Worm (Caenorhabditis elegans) whole organism, early embryonic: Measurements from ENCODE around the gene R07B1.9.
A peak's percentile ranks its signal among the peaks of the same experiment; 100 is the strongest.

Experiments
- B0310.2 ChIP-seq: sonication (generic microtip); optimal IDR thresholded peaks from 2 replicates; lab custom pipeline; 2016; ENCODE audit warnings: mild to moderate bottlenecking, missing genetic modification characterization, missing compliant biosample characterization
- F13C5.2 ChIP-seq: sonication (generic microtip); optimal IDR thresholded peaks from 2 replicates; lab custom pipeline; 2017; ENCODE audit warnings: mild to moderate bottlenecking, missing genetic modification characterization, inconsistent platforms, missing compliant biosample characterization
- aly-1 ChIP-seq: sonication (generic microtip); optimal IDR thresholded peaks from 2 replicates; lab custom pipeline; 2016; ENCODE audit warnings: missing genetic modification characterization, missing compliant biosample characterization
- ama-1 ChIP-seq: fragments of 150-350 bp; optimal IDR thresholded peaks from 2 replicates; lab custom pipeline; 2014
- ceh-13 ChIP-seq: fragments of 200-800 bp; sonication (Bioruptor generic); optimal IDR thresholded peaks from 2 replicates; lab custom pipeline; 2018; ENCODE audit warnings: mild to moderate bottlenecking, missing genetic modification characterization, missing compliant biosample characterization
- ets-7 ChIP-seq: sonication (generic microtip); optimal IDR thresholded peaks from 2 replicates; lab custom pipeline; 2016; ENCODE audit warnings: missing genotype, missing genetic modification characterization, missing compliant biosample characterization
- flt-1 ChIP-seq: fragments of 200-800 bp; sonication (Bioruptor generic); IDR thresholded peaks from 2 replicates; pipeline ENCODE4 v1.3.6; 2022; ENCODE audit warnings: missing genetic modification characterization, missing compliant biosample characterization
- hmg-4 ChIP-seq: fragments of 200-800 bp; sonication (Bioruptor generic); optimal IDR thresholded peaks from 2 replicates; lab custom pipeline; 2018; ENCODE audit warnings: mild to moderate bottlenecking, missing genetic modification characterization, missing compliant biosample characterization
- pes-1 ChIP-seq: fragments of 200-800 bp; sonication (Bioruptor generic); IDR thresholded peaks from 2 replicates; pipeline ENCODE4 v1.3.6; 2022; ENCODE audit warnings: missing genetic modification reagents, missing genetic modification characterization, missing compliant biosample characterization
- scrt-1 ChIP-seq: fragments of 200-800 bp; sonication (Bioruptor generic); IDR thresholded peaks from 2 replicates; pipeline ENCODE4 v1.3.6; 2022; ENCODE audit warnings: missing genetic modification characterization, missing compliant biosample characterization
- tbx-11 ChIP-seq: fragments of 200-800 bp; sonication (Bioruptor generic); IDR thresholded peaks from 2 replicates; pipeline ENCODE4 v1.3.6; 2022; ENCODE audit warnings: missing genetic modification characterization, missing compliant biosample characterization
- tbx-37 ChIP-seq: fragments of 200-800 bp; sonication (Bioruptor generic); conservative IDR thresholded peaks from 2 replicates; pipeline ENCODE4 v1.3.6; 2022; ENCODE audit warnings: missing genetic modification reagents, missing genetic modification characterization, missing compliant biosample characterization
- tra-4 ChIP-seq: sonication (generic microtip); optimal IDR thresholded peaks from 2 replicates; lab custom pipeline; 2017; ENCODE audit warnings: missing genetic modification characterization, missing compliant biosample characterization

DNA sequence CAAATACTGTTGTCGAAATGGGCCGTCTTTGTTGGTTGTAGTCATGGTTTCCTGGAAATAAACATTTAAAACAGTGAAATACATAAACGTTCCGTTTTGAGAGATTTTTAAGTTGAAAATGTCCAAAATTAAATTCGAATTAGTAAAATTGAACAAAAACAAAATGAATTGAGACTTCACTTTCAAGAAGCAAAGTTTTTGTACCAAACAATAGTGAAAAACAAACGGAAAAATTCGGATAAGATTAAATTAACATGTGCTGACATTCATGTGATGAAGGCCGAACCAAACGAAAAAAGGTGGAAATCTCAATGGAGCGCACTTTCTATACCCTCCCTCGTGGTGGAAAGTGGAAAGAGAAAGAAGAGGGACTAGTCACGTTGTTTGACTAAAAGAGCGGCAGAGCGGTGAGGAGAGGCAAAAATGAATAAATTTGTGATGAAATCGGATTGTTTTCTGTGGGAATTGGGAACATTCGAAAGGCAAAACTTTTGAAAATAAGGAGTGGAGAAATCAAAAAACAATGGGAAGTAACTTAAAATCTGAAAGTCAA lies 39.2 kb upstream of the R07B1.9 start, which contains the start of gene ipla-2:
- no peak for TF ChIP-seq pes-1 (GFP tag; lab: Robert Waterston, UW)
- TF ChIP-seq flt-1 (GFP tag; lab: Robert Waterston, UW): no peak
- no peak for TF ChIP-seq ceh-13
- no peak for TF ChIP-seq ama-1 (lab: Kevin White, UChicago)
- no peak for TF ChIP-seq ets-7 (tag; lab: Kevin White, UChicago)
- TF ChIP-seq B0310.2 (tag; lab: Kevin White, UChicago): no peak
- no peak for TF ChIP-seq aly-1 (tag; lab: Kevin White, UChicago)
- TF ChIP-seq scrt-1 (GFP tag; lab: Robert Waterston, UW): no peak
- no peak for TF ChIP-seq tbx-37
- TF ChIP-seq tbx-11 (GFP tag; lab: Robert Waterston, UW): no peak
- peak; percentile 47 for TF ChIP-seq F13C5.2 (tag; lab: Kevin White, UChicago)
- no peak for TF ChIP-seq hmg-4 (GFP tag; lab: Kevin White, UChicago)
- no peak for TF ChIP-seq tra-4 (tag; lab: Kevin White, UChicago)
